Fruit fly (Drosophila melanogaster) whole organism, wandering third instar larva: ENCODE measurements around the gene CG44044.

Source experiments
- GATAd ChIP-seq: sonication (Bioruptor generic); optimal IDR thresholded peaks from 2 replicates; lab custom pipeline; 2016; ENCODE audit warnings: missing biosample characterization, missing genetic modification characterization
- Myc ChIP-seq: fragments of >200 bp; optimal IDR thresholded peaks from 2 replicates; lab custom pipeline; 2017
- N ChIP-seq: fragments of >200 bp; optimal IDR thresholded peaks from 2 replicates; lab custom pipeline; 2018; ENCODE audit warnings: missing biosample characterization, missing external identifiers, missing genetic modification characterization
- Rel ChIP-seq, 2 experiments: fragments of 200-800 bp; sonication (Bioruptor generic) in 1 of 2; optimal IDR thresholded peaks; 2 replicates in 1 of 2; 3 replicates in 1 of 2; lab custom pipeline; 2016 to 2019; ENCODE audit warnings: mild to moderate bottlenecking in 2 of 2, missing biosample characterization in 2 of 2, missing genetic modification characterization in 2 of 2, moderate library complexity in 1 of 2
- psq ChIP-seq: fragments of 200-800 bp; sonication (Bioruptor generic); optimal IDR thresholded peaks from 3 replicates; lab custom pipeline; 2017; ENCODE audit warnings: missing biosample characterization, mild to moderate bottlenecking, missing genetic modification characterization, moderate library complexity

dm6 chr3R:16325192-16325591 lies 3.6 kb downstream of the CG44044 start, which contains the start of gene CG17929:
- TF ChIP-seq psq (GFP tag; lab: Kevin White, UChicago) (no peak), GATAd (no peak), N (no peak), Rel (GFP tag; optimal IDR thresholded peaks at IDR 0.05; lab: Kevin White, UChicago) (no peak), Rel (tag; optimal IDR thresholded peaks at IDR 0.05; lab: Kevin White, UChicago) (no peak), Myc (lab: Kevin White, UChicago) (no peak)
